Worm (Caenorhabditis elegans) whole organism, L3 larva: ENCODE results near the gene C35A5.11.
A peak's percentile ranks its signal among the peaks of the same experiment; 100 is the strongest.

Source experiments
- R02D3.7 ChIP-seq: fragments of 150-350 bp; optimal IDR thresholded peaks from 2 replicates; lab custom pipeline; 2014; ENCODE audit warnings: missing biosample characterization, missing genetic modification characterization
- ZK546.5 ChIP-seq: sonication (generic microtip); optimal IDR thresholded peaks from 2 replicates; lab custom pipeline; 2017; ENCODE audit warnings: missing biosample characterization, missing genetic modification characterization
- aly-2 ChIP-seq: fragments of 150-350 bp; optimal IDR thresholded peaks from 2 replicates; lab custom pipeline; 2014; ENCODE audit warnings: missing biosample characterization, missing genetic modification characterization
- ama-1 ChIP-seq: fragments of 150-350 bp; optimal IDR thresholded peaks from 2 replicates; lab custom pipeline; 2018
- ceh-16 ChIP-seq: sonication (generic microtip); optimal IDR thresholded peaks from 2 replicates; lab custom pipeline; 2017; ENCODE audit warnings: missing biosample characterization, missing genetic modification characterization
- ceh-28 ChIP-seq: fragments of 150-350 bp; optimal IDR thresholded peaks from 2 replicates; lab custom pipeline; 2014; ENCODE audit warnings: missing biosample characterization, missing genetic modification reagents, missing genetic modification characterization
- ceh-82 ChIP-seq: fragments of 150-350 bp; optimal IDR thresholded peaks from 2 replicates; lab custom pipeline; 2014; ENCODE audit warnings: missing biosample characterization, missing genetic modification characterization
- daf-12 ChIP-seq: fragments of 150-350 bp; optimal IDR thresholded peaks from 2 replicates; lab custom pipeline; 2014; ENCODE audit warnings: missing biosample characterization, missing genetic modification reagents, missing genetic modification characterization
- egl-27 ChIP-seq: sonication (generic microtip); optimal IDR thresholded peaks from 4 replicates; lab custom pipeline; 2017; ENCODE audit warnings: missing biosample characterization, missing genetic modification reagents, missing genetic modification characterization
- egl-5 ChIP-seq: fragments of 150-350 bp; optimal IDR thresholded peaks from 2 replicates; lab custom pipeline; 2017; ENCODE audit warnings: missing biosample characterization, missing genetic modification reagents, missing genetic modification characterization, inconsistent platforms
- elt-1 ChIP-seq: fragments of 150-350 bp; optimal IDR thresholded peaks from 2 replicates; lab custom pipeline; 2014; ENCODE audit warnings: missing biosample characterization, missing genetic modification characterization
- eor-1 ChIP-seq, 2 experiments: fragments of 150-350 bp; optimal IDR thresholded peaks; 2 replicates each; lab custom pipeline; 2014 to 2018; ENCODE audit warnings: missing biosample characterization in 2 of 2, missing genetic modification characterization in 2 of 2
- fkh-10 ChIP-seq: sonication (generic microtip); optimal IDR thresholded peaks from 2 replicates; lab custom pipeline; 2017; ENCODE audit warnings: missing biosample characterization, missing genetic modification reagents, missing genetic modification characterization
- fkh-2 ChIP-seq: fragments of 150-350 bp; optimal IDR thresholded peaks from 2 replicates; lab custom pipeline; 2014; ENCODE audit warnings: missing biosample characterization, missing genetic modification reagents, missing genetic modification characterization
- fos-1 ChIP-seq: fragments of 150-350 bp; optimal IDR thresholded peaks from 2 replicates; lab custom pipeline; 2014; ENCODE audit warnings: missing biosample characterization, missing genetic modification characterization
- hmg-11 ChIP-seq: sonication (generic microtip); optimal IDR thresholded peaks from 2 replicates; lab custom pipeline; 2016; ENCODE audit warnings: missing genetic modification characterization, missing compliant biosample characterization
- jun-1 ChIP-seq: fragments of 150-350 bp; optimal IDR thresholded peaks from 2 replicates; lab custom pipeline; 2014; ENCODE audit warnings: missing biosample characterization, missing genetic modification reagents, missing genetic modification characterization
- lin-15B ChIP-seq: fragments of 150-350 bp; optimal IDR thresholded peaks from 2 replicates; lab custom pipeline; 2014; ENCODE audit warnings: missing biosample characterization, missing genetic modification characterization
- lin-39 ChIP-seq: fragments of 150-350 bp; optimal IDR thresholded peaks from 2 replicates; lab custom pipeline; 2018; ENCODE audit warnings: missing biosample characterization, missing genetic modification reagents, missing genetic modification characterization
- lsy-12 ChIP-seq: sonication (generic microtip); optimal IDR thresholded peaks from 2 replicates; lab custom pipeline; 2016; ENCODE audit warnings: mild to moderate bottlenecking, missing genetic modification characterization, missing compliant biosample characterization
- mml-1 ChIP-seq: fragments of 150-350 bp; sonication (generic microtip); optimal IDR thresholded peaks from 3 replicates; lab custom pipeline; 2014; ENCODE audit warnings: missing biosample characterization, missing genetic modification characterization
- nfya-1 ChIP-seq: sonication (generic microtip); optimal IDR thresholded peaks from 2 replicates; lab custom pipeline; 2017; ENCODE audit warnings: missing genetic modification characterization, mild to moderate bottlenecking, missing compliant biosample characterization, antibody characterized with exemption, moderate library complexity; ENCODE audit not compliant: insufficient read depth
- nhr-11 ChIP-seq: fragments of 150-350 bp; optimal IDR thresholded peaks from 2 replicates; lab custom pipeline; 2014; ENCODE audit warnings: missing biosample characterization, missing genetic modification characterization
- nhr-237 ChIP-seq: fragments of 150-350 bp; optimal IDR thresholded peaks from 2 replicates; lab custom pipeline; 2014; ENCODE audit warnings: missing biosample characterization, missing genetic modification characterization
- nhr-25 ChIP-seq: sonication (generic microtip); optimal IDR thresholded peaks from 2 replicates; lab custom pipeline; 2017; ENCODE audit warnings: missing biosample characterization, missing genetic modification characterization
- nhr-28 ChIP-seq: fragments of 150-350 bp; optimal IDR thresholded peaks from 2 replicates; lab custom pipeline; 2014; ENCODE audit warnings: missing biosample characterization, missing genetic modification characterization
- nhr-43 ChIP-seq: sonication (generic microtip); optimal IDR thresholded peaks from 2 replicates; lab custom pipeline; 2016; ENCODE audit warnings: mild to moderate bottlenecking, missing genetic modification characterization, missing compliant biosample characterization; ENCODE audit not compliant: poor library complexity, severe bottlenecking
- nhr-67 ChIP-seq: fragments of 150-350 bp; optimal IDR thresholded peaks from 2 replicates; lab custom pipeline; 2014; ENCODE audit warnings: missing biosample characterization, missing genetic modification characterization
- nhr-76 ChIP-seq: fragments of 150-350 bp; sonication (generic microtip); optimal IDR thresholded peaks from 5 replicates; lab custom pipeline; 2014; ENCODE audit warnings: missing biosample characterization, missing genetic modification characterization
- nhr-77 ChIP-seq: fragments of 150-350 bp; optimal IDR thresholded peaks from 2 replicates; lab custom pipeline; 2014; ENCODE audit warnings: missing biosample characterization, missing genetic modification characterization
- pha-4 ChIP-seq: fragments of 150-350 bp; optimal IDR thresholded peaks from 2 replicates; lab custom pipeline; 2014; ENCODE audit warnings: missing biosample characterization, missing genetic modification reagents, missing genetic modification characterization
- pqm-1 ChIP-seq: fragments of 150-350 bp; optimal IDR thresholded peaks from 2 replicates; lab custom pipeline; 2017; ENCODE audit warnings: missing biosample characterization, missing genetic modification characterization, inconsistent platforms
- sea-2 ChIP-seq: fragments of 150-350 bp; sonication (generic microtip); optimal IDR thresholded peaks from 4 replicates; lab custom pipeline; 2014; ENCODE audit warnings: missing biosample characterization, missing genetic modification reagents, missing genetic modification characterization
- snpc-4 ChIP-seq: fragments of 150-350 bp; optimal IDR thresholded peaks from 2 replicates; lab custom pipeline; 2014; ENCODE audit warnings: missing biosample characterization, missing genetic modification characterization
- unc-62 ChIP-seq: fragments of 150-350 bp; sonication (generic microtip); optimal IDR thresholded peaks from 4 replicates; lab custom pipeline; 2014; ENCODE audit warnings: missing biosample characterization, missing genetic modification reagents, missing genetic modification characterization
- ztf-4 ChIP-seq: fragments of 150-350 bp; optimal IDR thresholded peaks from 2 replicates; lab custom pipeline; 2014; ENCODE audit warnings: missing biosample characterization, missing genetic modification characterization

C35A5.11 gene

DNA sequence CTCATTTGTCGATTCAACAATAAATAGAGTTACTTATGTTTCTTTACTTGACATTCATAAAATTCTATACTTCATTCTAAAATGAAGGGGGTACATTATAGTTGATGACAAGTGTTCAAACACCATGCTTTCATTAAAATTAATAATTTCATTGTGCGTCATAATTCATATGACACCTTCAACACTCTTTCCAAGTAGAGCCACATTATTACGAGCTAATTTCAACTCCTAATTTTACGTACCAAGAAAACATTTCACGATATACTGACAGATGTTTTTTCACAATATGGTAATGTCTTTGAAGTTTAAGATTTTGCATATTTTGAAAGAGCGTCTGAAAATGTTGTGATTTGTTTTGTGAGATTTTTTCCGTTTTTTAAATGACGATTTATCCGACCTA is 37.4 kb downstream of the C35A5.11 start:
- TF ChIP-seq nhr-28 (no peak), hmg-11 (tag; lab: Kevin White, UChicago) (no peak), elt-1 (no peak), nhr-11 (tag; lab: Kevin White, UChicago) (no peak), nhr-43 (tag; lab: Kevin White, UChicago) (no peak), ama-1 (lab: Kevin White, UChicago) (no peak), ztf-4 (tag; lab: Kevin White, UChicago) (no peak), jun-1 (tag; lab: Kevin White, UChicago) (no peak), ZK546.5 (no peak)

DNA sequence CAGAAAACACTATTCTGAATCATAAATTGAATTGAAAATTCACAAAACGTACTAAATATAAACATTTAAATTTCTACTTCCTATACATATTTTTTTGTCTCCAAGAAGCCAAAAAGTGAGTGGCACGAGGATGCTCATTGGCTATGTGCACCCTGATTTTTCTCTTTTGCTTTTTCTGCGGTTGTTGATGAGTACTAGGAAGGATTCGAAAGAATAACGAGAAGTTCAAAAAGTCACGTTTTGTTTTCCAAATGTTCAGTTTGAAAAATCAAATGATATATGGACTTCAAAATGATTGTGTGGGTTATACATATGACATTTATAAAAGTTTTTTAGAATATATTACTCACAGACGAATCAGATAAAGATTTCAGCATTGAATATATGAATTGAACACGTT is 38.2 kb downstream of the C35A5.11 start:
- TF ChIP-seq elt-1 (no peak), nfya-1 (peak; percentile 39), lin-39 (tag; lab: Kevin White, UChicago) (peak; percentile 26), nhr-67 (tag; lab: Kevin White, UChicago) (no peak), mml-1 (tag; lab: Kevin White, UChicago) (no peak), nhr-25 (no peak), pqm-1 (tag; lab: Kevin White, UChicago) (no peak), nhr-237 (tag; lab: Kevin White, UChicago) (no peak), eor-1 (tag; optimal IDR thresholded peaks at IDR 0.05; lab: Kevin White, UChicago) (no peak), egl-5 (no peak), aly-2 (no peak), nhr-43 (tag; lab: Kevin White, UChicago) (peak; percentile 14), nhr-76 (tag; lab: Kevin White, UChicago) (no peak), ama-1 (lab: Kevin White, UChicago) (peak; percentile 1), ceh-82 (tag; lab: Kevin White, UChicago) (no peak), R02D3.7 (tag; lab: Kevin White, UChicago) (no peak), hmg-11 (tag; lab: Kevin White, UChicago) (no peak)

DNA sequence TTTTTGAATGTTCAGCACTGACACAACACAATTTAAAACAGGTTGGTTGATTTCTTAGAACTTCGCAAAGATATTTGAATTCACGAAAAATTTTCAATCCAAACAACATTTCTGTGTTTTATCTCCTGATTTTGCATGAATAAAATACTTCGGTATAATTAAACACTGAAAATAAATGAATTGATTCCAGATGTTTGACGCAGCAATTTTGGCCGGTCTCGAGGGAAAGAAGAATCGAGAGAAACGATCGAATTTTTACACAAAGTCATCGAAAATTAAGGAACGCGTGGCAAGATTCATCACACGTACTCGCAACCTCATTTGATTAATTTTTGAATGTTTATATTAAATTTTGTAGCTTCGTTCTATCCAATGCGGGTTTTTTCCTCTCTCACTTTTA is 38.8 kb downstream of the C35A5.11 start:
- TF ChIP-seq daf-12 (tag; lab: Kevin White, UChicago): no peak
- no peak for TF ChIP-seq ceh-28 (tag; lab: Kevin White, UChicago)
- TF ChIP-seq pha-4 (tag; lab: Kevin White, UChicago): no peak
- no peak for TF ChIP-seq ztf-4 (tag; lab: Kevin White, UChicago)
- TF ChIP-seq fkh-2 (tag; lab: Kevin White, UChicago): no peak
- TF ChIP-seq nhr-28: no peak
- no peak for TF ChIP-seq lin-39 (tag; lab: Kevin White, UChicago)

DNA sequence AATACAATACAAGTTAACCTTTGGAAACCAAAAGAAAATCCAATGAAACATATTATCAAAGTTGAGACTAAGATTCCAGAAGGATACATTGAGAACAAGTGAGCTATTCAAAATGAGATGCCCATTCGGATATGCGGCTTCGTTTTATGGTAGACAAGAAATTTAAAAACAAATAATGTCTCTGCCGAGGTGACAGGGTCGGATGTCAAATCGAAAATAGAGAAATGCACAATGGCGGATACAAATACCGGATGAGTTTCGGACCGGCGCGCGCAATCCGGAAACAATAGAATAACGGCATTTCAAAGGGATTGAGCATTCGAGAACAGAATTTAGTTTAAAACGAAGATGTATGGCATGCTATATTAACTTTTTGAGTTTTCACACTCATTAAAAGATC is 39.6 kb downstream of the C35A5.11 start, which contains the start of gene F22E12.3:
TSS of gene F22E12.3 (minus strand) at position 101 of the 400 bp plus-strand sequence.
- TF ChIP-seq sea-2 (no peak), ama-1 (lab: Kevin White, UChicago) (peak; percentile 10)

DNA sequence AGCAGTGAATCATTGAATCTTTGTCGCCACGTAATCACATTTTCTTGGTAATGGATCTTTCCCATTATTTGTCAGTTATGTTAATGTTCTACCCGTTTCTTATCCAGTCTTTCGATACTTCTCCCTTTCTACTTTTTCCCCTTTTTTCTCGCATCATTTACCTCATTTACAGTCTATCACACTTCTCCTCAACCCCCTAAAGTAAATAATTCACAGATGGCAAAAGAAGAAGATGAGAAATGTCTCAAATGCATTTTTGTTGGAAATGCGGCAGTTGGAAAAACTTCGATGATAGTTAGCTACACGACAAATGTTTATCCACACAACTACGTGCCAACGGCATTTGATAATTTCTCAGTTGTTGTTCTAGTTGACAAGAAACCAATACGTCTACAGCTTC is 40.8 kb downstream of the C35A5.11 start, which contains the start of gene chw-1:
TSS of gene chw-1 (plus strand) at position 217 of the 400 bp plus-strand sequence.
- TF ChIP-seq ztf-4 (tag; lab: Kevin White, UChicago): no peak
- TF ChIP-seq fos-1 (tag; lab: Kevin White, UChicago): no peak
- TF ChIP-seq nhr-25: no peak
- TF ChIP-seq lsy-12 (tag; lab: Kevin White, UChicago): no peak
- TF ChIP-seq nfya-1: no peak
- TF ChIP-seq sea-2: no peak
- no peak for TF ChIP-seq fkh-10 (GFP tag; lab: Kevin White, UChicago)
- no peak for TF ChIP-seq snpc-4 (tag; lab: Kevin White, UChicago)
- TF ChIP-seq nhr-43 (tag; lab: Kevin White, UChicago): no peak
- no peak for TF ChIP-seq lin-15B (tag; lab: Kevin White, UChicago)
- no peak for TF ChIP-seq egl-27
- TF ChIP-seq aly-2: no peak
- TF ChIP-seq nhr-67 (tag; lab: Kevin White, UChicago): no peak
- no peak for TF ChIP-seq unc-62 (GFP tag; lab: Kevin White, UChicago)
- no peak for TF ChIP-seq ceh-16
- no peak for TF ChIP-seq daf-12 (tag; lab: Kevin White, UChicago)
- TF ChIP-seq nhr-77 (tag; lab: Kevin White, UChicago): no peak
